Fruit fly (Drosophila melanogaster) whole organism, embryonic: ENCODE results near the gene Arr1.

Source experiments
- Awh ChIP-seq: fragments of 200-800 bp; sonication (Bioruptor generic); IDR thresholded peaks from 2 replicates; pipeline ENCODE4, ENCODE4 v1.3.6; 2022; ENCODE audit warnings: missing biosample characterization, missing genetic modification characterization
- Bdp1 ChIP-seq: fragments of 200-800 bp; sonication (Bioruptor generic); optimal IDR thresholded peaks from 3 replicates; lab custom pipeline; 2016; ENCODE audit warnings: missing biosample characterization, missing genetic modification characterization
- Bgb ChIP-seq: fragments of 200-800 bp; sonication (Bioruptor generic); IDR thresholded peaks from 2 replicates; pipeline ENCODE4 v1.3.6; 2022; ENCODE audit warnings: missing biosample characterization, missing genetic modification characterization; ENCODE audit not compliant: partially characterized antibody
- CG11247 ChIP-seq: fragments of 200-800 bp; sonication (Bioruptor generic); IDR thresholded peaks from 2 replicates; pipeline ENCODE4 v1.3.6; 2022; ENCODE audit warnings: missing biosample characterization, missing genetic modification characterization
- CG11695 ChIP-seq: fragments of 200-800 bp; sonication (Bioruptor generic); IDR thresholded peaks from 3 replicates; pipeline ENCODE4 v1.3.6; 2022; ENCODE audit warnings: missing biosample characterization, missing genetic modification characterization
- CG12659 ChIP-seq: fragments of 200-800 bp; sonication (Bioruptor generic); optimal IDR thresholded peaks from 3 replicates; lab custom pipeline; 2017; ENCODE audit warnings: mild to moderate bottlenecking, missing biosample characterization, missing genetic modification reagents, missing genetic modification characterization
- CG12942 ChIP-seq: fragments of 200-800 bp; sonication (Bioruptor generic); optimal IDR thresholded peaks from 3 replicates; lab custom pipeline; 2016; ENCODE audit warnings: missing biosample characterization, missing genetic modification characterization
- CG13775 ChIP-seq: fragments of 200-800 bp; sonication (Bioruptor generic); optimal IDR thresholded peaks from 3 replicates; lab custom pipeline; 2017; ENCODE audit warnings: missing biosample characterization, mild to moderate bottlenecking, missing genetic modification characterization
- CG14710 ChIP-seq: fragments of 200-800 bp; sonication (Bioruptor generic); optimal IDR thresholded peaks from 3 replicates; lab custom pipeline; 2019; ENCODE audit warnings: missing biosample characterization, mild to moderate bottlenecking, missing genetic modification characterization, moderate library complexity
- CG2116 ChIP-seq: fragments of 200-800 bp; sonication (Bioruptor generic); optimal IDR thresholded peaks from 3 replicates; lab custom pipeline; 2018; ENCODE audit warnings: missing biosample characterization, mild to moderate bottlenecking, missing genetic modification characterization
- CG31365 ChIP-seq: fragments of 200-800 bp; sonication (Bioruptor generic); optimal IDR thresholded peaks from 2 replicates; lab custom pipeline; 2018; ENCODE audit warnings: missing biosample characterization, mild to moderate bottlenecking, missing genetic modification characterization
- CG4360 ChIP-seq: fragments of 200-800 bp; sonication (Bioruptor generic); IDR thresholded peaks from 2 replicates; pipeline ENCODE4 v1.3.6; 2022; ENCODE audit warnings: missing biosample characterization, missing genetic modification characterization
- CG4707 ChIP-seq: fragments of 200-800 bp; sonication (Bioruptor generic); optimal IDR thresholded peaks from 2 replicates; lab custom pipeline; 2018; ENCODE audit warnings: missing biosample characterization, mild to moderate bottlenecking, missing genetic modification characterization, moderate library complexity
- CkIIα-i1 ChIP-seq: fragments of 200-800 bp; sonication (Bioruptor generic); IDR thresholded peaks from 2 replicates; pipeline ENCODE4 v1.3.6; 2022; ENCODE audit warnings: missing biosample characterization, missing genetic modification characterization
- CoRest ChIP-seq: fragments of 200-800 bp; sonication (Bioruptor generic); optimal IDR thresholded peaks from 3 replicates; lab custom pipeline; 2018; ENCODE audit warnings: missing biosample characterization, mild to moderate bottlenecking, missing genetic modification characterization, moderate library complexity
- Dad ChIP-seq: fragments of 200-800 bp; sonication (Bioruptor generic); optimal IDR thresholded peaks from 3 replicates; lab custom pipeline; 2016; ENCODE audit warnings: missing biosample characterization, missing genetic modification characterization
- Drgx ChIP-seq: fragments of 200-800 bp; sonication (Bioruptor generic); IDR thresholded peaks from 2 replicates; pipeline ENCODE4 v1.3.6; 2022; ENCODE audit warnings: missing biosample characterization, missing genetic modification characterization
- Lhr ChIP-seq: fragments of 200-800 bp; sonication (Bioruptor generic); optimal IDR thresholded peaks from 3 replicates; lab custom pipeline; 2017; ENCODE audit warnings: mild to moderate bottlenecking, missing biosample characterization, missing genetic modification reagents, missing genetic modification characterization
- Nf-YA ChIP-seq: fragments of 200-800 bp; sonication (Bioruptor generic); IDR thresholded peaks from 2 replicates; pipeline ENCODE4 v1.3.6; 2022; ENCODE audit warnings: missing biosample characterization, missing genetic modification characterization
- Ptx1 ChIP-seq: fragments of 200-800 bp; sonication (Bioruptor generic); IDR thresholded peaks from 2 replicates; pipeline ENCODE4 v1.3.6; 2022; ENCODE audit warnings: missing biosample characterization, missing genetic modification characterization
- Sin3A ChIP-seq: fragments of >200 bp; optimal IDR thresholded peaks from 2 replicates; lab custom pipeline; 2018
- Trl ChIP-seq, 3 experiments: fragments of >200 bp in 2 of 3; fragments of 200-800 bp in 1 of 3; sonication (Bioruptor generic) in 1 of 3; optimal IDR thresholded peaks; 2 replicates in 1 of 3; 3 replicates in 2 of 3; lab custom pipeline; 2016 to 2017; ENCODE audit warnings: missing biosample characterization in 1 of 3, missing genetic modification characterization in 1 of 3
- bowl ChIP-seq: fragments of 200-800 bp; sonication (Bioruptor generic); IDR thresholded peaks from 2 replicates; pipeline ENCODE4 v1.3.6; 2022; ENCODE audit warnings: missing biosample characterization, missing genetic modification characterization
- bsh ChIP-seq, 2 experiments: fragments of 200-800 bp; sonication (Bioruptor generic); optimal IDR thresholded peaks; 2 replicates each; lab custom pipeline; 2017 to 2018; ENCODE audit warnings: mild to moderate bottlenecking in 2 of 2, missing biosample characterization in 2 of 2, missing genetic modification characterization in 2 of 2, moderate library complexity in 1 of 2
- btn ChIP-seq: fragments of 200-800 bp; sonication (Bioruptor generic); optimal IDR thresholded peaks from 2 replicates; lab custom pipeline; 2016; ENCODE audit warnings: missing biosample characterization, missing genetic modification characterization
- fru ChIP-seq: fragments of >200 bp; optimal IDR thresholded peaks from 2 replicates; lab custom pipeline; 2017
- ftz-f1 ChIP-seq: fragments of 200-800 bp; sonication (Bioruptor generic); optimal IDR thresholded peaks from 2 replicates; lab custom pipeline; 2016; ENCODE audit warnings: missing biosample characterization, missing genetic modification characterization
- gcm ChIP-seq: fragments of 200-800 bp; sonication (Bioruptor generic); optimal IDR thresholded peaks from 2 replicates; lab custom pipeline; 2019; ENCODE audit warnings: missing biosample characterization, mild to moderate bottlenecking, missing genetic modification characterization, moderate library complexity
- ken ChIP-seq: fragments of 200-800 bp; sonication (Bioruptor generic); IDR thresholded peaks from 3 replicates; pipeline ENCODE4 v1.3.6; 2022; ENCODE audit warnings: missing biosample characterization, missing genetic modification characterization
- maf-S ChIP-seq: fragments of 200-800 bp; sonication (Bioruptor generic); optimal IDR thresholded peaks from 2 replicates; lab custom pipeline; 2016; ENCODE audit warnings: missing biosample characterization, missing genetic modification characterization
- nom ChIP-seq: fragments of 200-800 bp; sonication (Bioruptor generic); optimal IDR thresholded peaks from 2 replicates; lab custom pipeline; 2017; ENCODE audit warnings: missing biosample characterization, missing genetic modification characterization, mild to moderate bottlenecking, moderate library complexity, missing genetic modification reagents
- pfk ChIP-seq: fragments of 200-800 bp; sonication (Bioruptor generic); optimal IDR thresholded peaks from 2 replicates; lab custom pipeline; 2018; ENCODE audit warnings: missing biosample characterization, mild to moderate bottlenecking, missing genetic modification characterization, moderate library complexity
- pho ChIP-seq: fragments of 200-800 bp; sonication (Bioruptor generic); optimal IDR thresholded peaks from 2 replicates; lab custom pipeline; 2016; ENCODE audit warnings: missing biosample characterization, missing genetic modification characterization
- salm ChIP-seq: fragments of 200-800 bp; sonication (Bioruptor generic); optimal IDR thresholded peaks from 2 replicates; lab custom pipeline; 2018; ENCODE audit warnings: missing biosample characterization, mild to moderate bottlenecking, missing genetic modification characterization
- seq ChIP-seq: fragments of 200-800 bp; sonication (Bioruptor generic); IDR thresholded peaks from 2 replicates; pipeline ENCODE4 v1.3.6; 2022; ENCODE audit warnings: missing biosample characterization, missing genetic modification characterization
- sqz ChIP-seq: fragments of 200-800 bp; sonication (Bioruptor generic); optimal IDR thresholded peaks from 3 replicates; lab custom pipeline; 2018; ENCODE audit warnings: missing biosample characterization, mild to moderate bottlenecking, missing genetic modification characterization
- ssp ChIP-seq: fragments of 200-800 bp; sonication (Bioruptor generic); IDR thresholded peaks from 2 replicates; pipeline ENCODE4 v1.3.6; 2022; ENCODE audit warnings: missing biosample characterization, missing genetic modification characterization
- usp ChIP-seq: fragments of >200 bp; optimal IDR thresholded peaks from 2 replicates; lab custom pipeline; 2017; ENCODE audit warnings: missing biosample characterization, missing genetic modification characterization

Arr1 gene

DNA sequence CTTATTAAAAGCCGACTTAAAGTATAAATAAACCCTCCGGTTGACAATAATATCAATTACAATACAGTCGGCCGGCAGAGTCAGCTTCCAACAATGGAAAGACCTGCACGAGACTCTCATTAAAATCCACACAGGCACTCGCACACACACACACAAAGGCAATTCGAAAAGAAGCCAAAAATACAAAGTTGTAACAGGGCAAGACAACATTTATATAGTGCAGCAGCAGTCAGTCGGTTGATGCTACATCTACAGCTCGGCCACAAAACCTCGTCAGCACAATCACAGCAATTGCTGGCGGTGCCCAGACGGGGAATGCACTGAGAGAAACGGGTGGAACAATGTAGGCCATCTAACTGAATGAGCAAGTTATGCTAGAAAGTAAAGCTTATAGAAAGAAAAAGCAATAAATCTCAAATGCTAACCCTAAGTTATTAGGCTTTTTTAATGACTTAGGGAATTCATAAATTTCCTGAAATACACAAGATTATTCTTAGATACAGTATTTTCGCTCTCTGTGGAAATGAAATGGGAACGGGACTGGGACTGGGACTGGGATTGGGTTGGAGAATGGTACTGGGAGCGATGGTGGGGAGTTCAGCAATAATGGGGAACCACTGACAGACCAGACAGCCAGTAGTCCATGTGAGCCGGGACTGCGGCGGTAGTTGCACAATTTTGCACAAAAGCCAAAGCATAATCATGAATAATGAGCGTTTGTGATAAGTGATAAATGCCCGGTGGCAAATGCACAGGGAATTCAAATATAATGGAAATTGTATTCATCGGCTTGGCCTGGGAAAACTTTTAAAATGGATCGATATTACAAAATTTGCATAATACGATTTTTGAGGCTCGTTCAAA is 43.5 kb downstream of the Arr1 start (continued):
- TF ChIP-seq Sin3A (lab: Kevin White, UChicago), result no peak
- no peak for TF ChIP-seq CkIIα-i1 (GFP tag; lab: Robert Waterston, UW)
- TF ChIP-seq CG14710 (tag; lab: Kevin White, UChicago), result no peak
- TF ChIP-seq salm (tag; lab: Kevin White, UChicago), result no peak
- TF ChIP-seq CG11695 (GFP tag; lab: Robert Waterston, UW), result peak; percentile 59; the same call in 1 of the 3 replicates
- 0 out of 2 replicates have a peak, but pooled peaks have one; percentile 20 for TF ChIP-seq ssp (GFP tag; lab: Robert Waterston, UW)
- peak; percentile 26 for TF ChIP-seq CG12659 (GFP tag; lab: Kevin White, UChicago)
- no peak for TF ChIP-seq sqz
- peak; percentile 17 for TF ChIP-seq pho
- TF ChIP-seq fru (lab: Kevin White, UChicago), result no peak

DNA sequence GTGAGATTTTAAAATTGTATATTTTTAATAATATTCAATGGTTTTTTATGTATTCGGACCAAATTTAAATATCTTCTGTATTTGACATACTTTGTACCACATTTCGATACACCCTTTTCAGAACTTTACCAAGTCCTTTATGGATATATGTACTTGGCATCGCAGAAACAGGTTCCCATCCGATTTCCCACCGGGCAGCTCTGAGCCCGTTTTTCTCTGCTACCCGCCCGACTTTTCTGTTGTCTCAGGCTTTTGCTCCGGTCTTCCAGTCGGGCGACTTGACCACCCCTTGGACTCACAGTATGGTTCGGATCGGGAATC is 44.1 kb downstream of the Arr1 start:
- TF ChIP-seq usp (GFP tag; lab: Kevin White, UChicago), result no peak
- TF ChIP-seq CG11247 (GFP tag; lab: Robert Waterston, UW), result no peak
- TF ChIP-seq pfk (GFP tag; lab: Kevin White, UChicago), result no peak
- peak; percentile 40 for TF ChIP-seq Drgx (GFP tag; lab: Robert Waterston, UW)
- TF ChIP-seq Lhr (GFP tag; lab: Kevin White, UChicago), result no peak
- TF ChIP-seq maf-S, result no peak
- TF ChIP-seq Ptx1, result no peak
- TF ChIP-seq CG12942 (GFP tag; lab: Kevin White, UChicago), result no peak
- TF ChIP-seq ken, result no peak
- no peak for TF ChIP-seq gcm (GFP tag; lab: Kevin White, UChicago)
- peak; percentile 4 for TF ChIP-seq nom (GFP tag; lab: Kevin White, UChicago)
- no peak for TF ChIP-seq CG31365 (tag; lab: Kevin White, UChicago)
- no peak for TF ChIP-seq sqz
- TF ChIP-seq bsh (GFP tag; optimal IDR thresholded peaks at IDR 0.05; lab: Kevin White, UChicago), result peak in 1 of 2 experiments; percentile 71
- no peak for TF ChIP-seq CG4360
- no peak for TF ChIP-seq ftz-f1 (GFP tag; lab: Kevin White, UChicago)
- no peak for TF ChIP-seq Bgb (GFP tag; lab: Robert Waterston, UW)

- no peak for TF ChIP-seq CG13775 (GFP tag; lab: Kevin White, UChicago)
- no peak for TF ChIP-seq Awh (GFP tag; lab: Robert Waterston, UW)
- no peak for TF ChIP-seq CoRest
- no peak for TF ChIP-seq Nf-YA (GFP tag; lab: Robert Waterston, UW)
- TF ChIP-seq Trl (optimal IDR thresholded peaks at IDR 0.05; lab: Kevin White, UChicago), result no peak
- TF ChIP-seq Trl (GFP tag; optimal IDR thresholded peaks at IDR 0.05; lab: Kevin White, UChicago), result no peak
- TF ChIP-seq seq (GFP tag; lab: Robert Waterston, UW), result no peak
- no peak for TF ChIP-seq bowl (GFP tag; lab: Robert Waterston, UW)
- TF ChIP-seq CG2116, result no peak
Observed at dm6 chr2L:18122920-18123319, 44.9 kb downstream of the Arr1 start.

DNA sequence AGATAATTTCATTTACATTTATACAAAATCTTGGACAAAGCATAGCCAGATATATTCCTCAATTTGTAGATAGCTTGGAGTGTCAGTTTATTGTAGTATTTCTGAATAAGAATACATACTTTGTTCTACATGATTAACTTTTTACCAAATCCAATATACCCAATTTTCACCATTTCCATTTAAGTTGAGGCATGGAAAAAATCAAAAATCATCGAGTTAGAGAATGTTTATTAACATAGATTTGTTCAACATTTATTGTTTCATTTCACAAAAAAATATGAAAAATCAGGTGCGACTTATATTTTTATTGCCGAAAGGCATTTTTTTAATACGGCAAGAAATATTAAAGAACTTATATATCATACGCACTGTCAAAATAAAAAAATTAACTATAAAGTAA is 47.6 kb downstream of the Arr1 start, which contains the start of gene Grl36b:
Gene Grl36b, minus strand, starts transcription at position 101 of the 400 bp plus-strand sequence.
- TF ChIP-seq Bdp1 (GFP tag; lab: Kevin White, UChicago), result no peak
- no peak for TF ChIP-seq Dad (GFP tag; lab: Kevin White, UChicago)
- TF ChIP-seq CG4707 (GFP tag; lab: Kevin White, UChicago), result no peak
- TF ChIP-seq btn (GFP tag; lab: Kevin White, UChicago), result no peak
